Worm (Caenorhabditis elegans) whole organism, late embryonic: ENCODE data around the gene Y116F11B.2.

Experiments used
- pha-4 ChIP-seq: fragments of 150-350 bp; optimal IDR thresholded peaks from 2 replicates; lab custom pipeline; 2018; ENCODE audit warnings: missing biosample characterization, missing genetic modification reagents, missing genetic modification characterization
- sox-2 ChIP-seq: fragments of 200-800 bp; sonication (Bioruptor generic); IDR thresholded peaks from 2 replicates; pipeline ENCODE4 v1.3.6; 2022; ENCODE audit warnings: missing genetic modification reagents, missing genetic modification characterization, missing compliant biosample characterization

ce11 chrV:19794931-19795330, 6.0 kb downstream of the Y116F11B.2 start, which contains the start of gene M162.7:
- no peak for TF ChIP-seq sox-2 (GFP tag; lab: Robert Waterston, UW)
- TF ChIP-seq pha-4: no peak
